Worm (Caenorhabditis elegans) whole organism, L2 larva: Measurements from ENCODE around the gene tag-342.

Experiments used
- lsy-2 ChIP-seq, 2 experiments: fragments of 150-350 bp in 1 of 2; sonication (generic microtip) in 1 of 2; optimal IDR thresholded peaks; 2 replicates each; lab custom pipeline; 2014 to 2017; ENCODE audit warnings: missing biosample characterization in 2 of 2, missing genetic modification characterization in 2 of 2
- skn-1 ChIP-seq: sonication (generic microtip); optimal IDR thresholded peaks from 2 replicates; lab custom pipeline; 2017; ENCODE audit warnings: missing biosample characterization, missing genetic modification characterization

ce11 chrIII:9426301-9426700 is 41.7 kb upstream of the tag-342 start, which contains the start of gene T26G10.5:
- TF ChIP-seq lsy-2 (tag; optimal IDR thresholded peaks at IDR 0.05; lab: Kevin White, UChicago): no peak
- TF ChIP-seq skn-1 (tag; lab: Kevin White, UChicago): no peak
